Worm (Caenorhabditis elegans) whole organism, L3 larva: ENCODE data around the gene frpr-8.

Experiments used
- R02D3.7 ChIP-seq: fragments of 150-350 bp; optimal IDR thresholded peaks from 2 replicates; lab custom pipeline; 2014; ENCODE audit warnings: missing biosample characterization, missing genetic modification characterization
- ZK546.5 ChIP-seq: sonication (generic microtip); optimal IDR thresholded peaks from 2 replicates; lab custom pipeline; 2017; ENCODE audit warnings: missing biosample characterization, missing genetic modification characterization
- aly-2 ChIP-seq: fragments of 150-350 bp; optimal IDR thresholded peaks from 2 replicates; lab custom pipeline; 2014; ENCODE audit warnings: missing biosample characterization, missing genetic modification characterization
- ama-1 ChIP-seq: fragments of 150-350 bp; optimal IDR thresholded peaks from 2 replicates; lab custom pipeline; 2018
- ceh-16 ChIP-seq: sonication (generic microtip); optimal IDR thresholded peaks from 2 replicates; lab custom pipeline; 2017; ENCODE audit warnings: missing biosample characterization, missing genetic modification characterization
- ceh-82 ChIP-seq: fragments of 150-350 bp; optimal IDR thresholded peaks from 2 replicates; lab custom pipeline; 2014; ENCODE audit warnings: missing biosample characterization, missing genetic modification characterization
- fos-1 ChIP-seq: fragments of 150-350 bp; optimal IDR thresholded peaks from 2 replicates; lab custom pipeline; 2014; ENCODE audit warnings: missing biosample characterization, missing genetic modification characterization
- mdl-1 ChIP-seq: fragments of 150-350 bp; optimal IDR thresholded peaks from 2 replicates; lab custom pipeline; 2014; ENCODE audit warnings: missing biosample characterization, missing genetic modification characterization
- nhr-11 ChIP-seq: fragments of 150-350 bp; optimal IDR thresholded peaks from 2 replicates; lab custom pipeline; 2014; ENCODE audit warnings: missing biosample characterization, missing genetic modification characterization
- nhr-25 ChIP-seq: sonication (generic microtip); optimal IDR thresholded peaks from 2 replicates; lab custom pipeline; 2017; ENCODE audit warnings: missing biosample characterization, missing genetic modification characterization
- pha-4 ChIP-seq: fragments of 150-350 bp; optimal IDR thresholded peaks from 2 replicates; lab custom pipeline; 2014; ENCODE audit warnings: missing biosample characterization, missing genetic modification reagents, missing genetic modification characterization
- sea-2 ChIP-seq: fragments of 150-350 bp; sonication (generic microtip); optimal IDR thresholded peaks from 4 replicates; lab custom pipeline; 2014; ENCODE audit warnings: missing biosample characterization, missing genetic modification reagents, missing genetic modification characterization
- unc-62 ChIP-seq: fragments of 150-350 bp; sonication (generic microtip); optimal IDR thresholded peaks from 4 replicates; lab custom pipeline; 2014; ENCODE audit warnings: missing biosample characterization, missing genetic modification reagents, missing genetic modification characterization
- zag-1 ChIP-seq: fragments of 150-350 bp; optimal IDR thresholded peaks from 2 replicates; lab custom pipeline; 2014; ENCODE audit warnings: missing biosample characterization, missing genetic modification characterization

- TF ChIP-seq ceh-16 (no peak), aly-2 (no peak), unc-62 (GFP tag; lab: Kevin White, UChicago) (no peak), ceh-82 (tag; lab: Kevin White, UChicago) (no peak), ZK546.5 (tag; lab: Kevin White, UChicago) (no peak), ama-1 (no peak), zag-1 (tag; lab: Kevin White, UChicago) (no peak), fos-1 (tag; lab: Kevin White, UChicago) (no peak), mdl-1 (tag; lab: Kevin White, UChicago) (no peak), nhr-11 (tag; lab: Kevin White, UChicago) (no peak), nhr-25 (tag; lab: Kevin White, UChicago) (no peak), pha-4 (tag; lab: Kevin White, UChicago) (no peak), R02D3.7 (no peak), sea-2 (no peak)
Measured at ce11 chrX:8703664-8704356, 6.2 kb downstream of the frpr-8 start, which contains the start of gene jbts-14.
